Fruit fly (Drosophila melanogaster): Measurements from ENCODE around the gene CG32219.

Gene CG32219

DNA sequence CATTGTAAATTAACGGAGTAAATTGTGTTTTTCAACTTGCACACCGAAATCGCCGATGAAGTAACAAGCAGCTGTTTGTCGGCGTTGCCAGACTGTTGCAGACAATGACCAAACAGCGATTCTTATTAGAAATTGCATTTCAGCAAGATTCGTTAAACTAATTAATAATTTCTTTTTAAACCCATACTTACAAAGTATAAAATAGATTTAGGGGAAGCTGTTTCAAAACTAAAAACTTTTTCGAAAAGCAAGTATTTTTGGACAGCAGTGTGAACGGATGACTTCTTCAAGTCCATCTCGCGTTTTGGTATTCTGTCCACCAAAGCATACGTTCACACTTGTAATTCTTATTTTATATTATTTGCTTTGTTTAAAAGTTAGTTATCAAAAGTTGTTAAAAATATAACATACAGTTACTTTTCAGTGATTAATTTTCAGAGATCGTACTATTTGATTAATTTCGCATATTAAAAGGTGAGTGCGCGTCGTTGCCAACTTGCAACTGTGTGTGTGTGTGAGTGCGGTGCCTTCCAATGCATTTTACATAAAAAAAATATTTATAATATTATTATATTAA, 22.4 kb downstream of the CG32219 start, which contains the start of the genes CG8004 and RhoGDI:
CG8004 (minus strand) TSS at position 74 of the 577 bp plus-strand sequence.
RhoGDI (plus strand) TSS at position 309 of the 577 bp plus-strand sequence.
- TF ChIP-seq insv (optimal IDR thresholded peaks at IDR 0.05) (no peak), psq (optimal IDR thresholded peaks at IDR 0.05) (no peak), h (optimal IDR thresholded peaks at IDR 0.05) (no peak), ttk (optimal IDR thresholded peaks at IDR 0.05) (no peak), Sin3A (optimal IDR thresholded peaks at IDR 0.05) (no peak), Myc (optimal IDR thresholded peaks at IDR 0.05) (no peak)

DNA sequence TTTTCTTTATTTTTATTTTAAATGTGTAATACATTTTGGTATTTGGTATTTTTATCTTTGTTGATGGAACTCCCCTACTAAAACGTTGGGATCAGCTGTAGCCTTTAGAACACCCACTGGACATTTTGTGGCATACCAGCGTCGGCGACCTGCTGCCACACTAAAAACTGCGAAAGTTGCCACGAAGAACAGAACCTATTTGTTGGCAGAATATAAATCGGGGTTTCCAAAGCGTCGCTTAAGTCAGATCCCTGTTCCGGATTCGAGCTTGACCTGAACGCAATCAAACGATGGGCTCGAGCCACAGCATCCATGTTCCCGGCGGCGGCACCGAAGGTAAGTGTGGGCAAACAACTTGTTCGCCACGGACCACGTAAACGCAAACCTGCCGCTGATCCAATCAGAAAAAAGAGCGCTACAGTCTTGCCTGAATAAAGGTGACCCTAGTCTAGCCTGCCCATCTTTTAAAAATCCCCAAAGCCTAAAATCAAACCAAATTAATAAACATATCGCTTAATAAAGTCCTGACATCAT, 26.1 kb downstream of the CG32219 start, which contains the start of gene Grasp65:
Grasp65 (plus strand) TSS at position 173 of the 534 bp plus-strand sequence.
- TF ChIP-seq Sin3A (optimal IDR thresholded peaks at IDR 0.05) (no peak), h (optimal IDR thresholded peaks at IDR 0.05) (no peak), psq (optimal IDR thresholded peaks at IDR 0.05) (no peak), ttk (optimal IDR thresholded peaks at IDR 0.05) (no peak), Myc (optimal IDR thresholded peaks at IDR 0.05) (no peak)

DNA sequence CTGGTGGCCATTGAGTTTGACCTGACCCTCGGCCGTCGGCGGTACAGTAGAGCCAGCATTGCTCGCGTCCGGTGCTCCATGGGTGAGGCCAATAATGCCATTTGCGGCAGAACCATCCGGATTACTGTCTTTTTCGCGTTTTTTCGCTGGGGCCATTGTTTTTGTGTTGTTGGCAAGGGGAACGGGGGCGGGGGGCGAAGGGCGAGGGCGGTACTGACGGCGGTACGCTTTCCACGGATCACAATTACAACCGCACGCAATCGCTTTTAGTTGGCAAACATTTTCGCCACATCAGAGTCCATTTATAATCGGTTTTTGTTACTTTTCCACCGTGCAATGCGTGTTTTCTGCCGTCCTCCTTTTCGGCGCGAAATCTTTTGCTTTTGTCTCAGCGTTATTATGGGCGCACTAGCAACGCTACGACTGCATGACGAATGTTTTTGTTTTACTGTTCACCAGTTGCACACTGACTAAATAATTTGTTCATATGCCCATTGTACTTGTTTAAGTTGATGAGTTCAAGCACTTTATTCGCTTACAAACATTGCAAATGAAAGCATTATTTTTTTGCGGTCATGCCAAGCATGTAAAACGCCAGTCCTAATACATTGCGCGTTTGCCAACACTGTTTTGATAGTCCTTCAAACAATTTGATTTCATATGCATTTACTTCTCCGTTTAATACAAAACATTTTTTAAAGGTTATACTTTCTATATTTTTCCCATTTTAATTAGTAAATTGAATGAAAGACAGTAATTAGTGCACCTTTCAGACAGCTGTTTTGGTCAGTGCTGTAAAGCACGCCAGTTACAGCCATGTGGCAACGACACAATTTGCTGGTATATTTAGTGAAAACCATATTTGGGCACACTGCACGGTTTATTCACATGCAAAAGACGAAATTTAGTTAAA, 27.8 kb downstream of the CG32219 start, which contains the start of gene Pfdn6:
Pfdn6 (plus strand) TSS at position 839 of the 913 bp plus-strand sequence.
- no peak for TF ChIP-seq Sin3A (optimal IDR thresholded peaks at IDR 0.05)
- no peak for TF ChIP-seq h (optimal IDR thresholded peaks at IDR 0.05)
- no peak for TF ChIP-seq psq (optimal IDR thresholded peaks at IDR 0.05)
- TF ChIP-seq ttk (optimal IDR thresholded peaks at IDR 0.05), result no peak
- TF ChIP-seq insv (optimal IDR thresholded peaks at IDR 0.05), result no peak
- TF ChIP-seq Myc (optimal IDR thresholded peaks at IDR 0.05), result no peak

- TF ChIP-seq Myc (optimal IDR thresholded peaks at IDR 0.05) (no peak), insv (optimal IDR thresholded peaks at IDR 0.05) (no peak), h (optimal IDR thresholded peaks at IDR 0.05) (no peak), psq (optimal IDR thresholded peaks at IDR 0.05) (no peak), Sin3A (optimal IDR thresholded peaks at IDR 0.05) (no peak), ttk (optimal IDR thresholded peaks at IDR 0.05) (no peak)
These were observed 31.0 kb downstream of the CG32219 start for dm6 chr3L:19919981-19920380.

dm6 chr3L:19914833-19915232, 36.1 kb downstream of the CG32219 start, which contains the start of gene Rpn1:
Gene Rpn1 (plus strand): TSS chr3L:19915051.
- TF ChIP-seq Myc (optimal IDR thresholded peaks at IDR 0.05) (no peak), insv (optimal IDR thresholded peaks at IDR 0.05) (no peak), Sin3A (optimal IDR thresholded peaks at IDR 0.05) (no peak), psq (optimal IDR thresholded peaks at IDR 0.05) (no peak), ttk (optimal IDR thresholded peaks at IDR 0.05) (no peak), h (optimal IDR thresholded peaks at IDR 0.05) (no peak)

DNA sequence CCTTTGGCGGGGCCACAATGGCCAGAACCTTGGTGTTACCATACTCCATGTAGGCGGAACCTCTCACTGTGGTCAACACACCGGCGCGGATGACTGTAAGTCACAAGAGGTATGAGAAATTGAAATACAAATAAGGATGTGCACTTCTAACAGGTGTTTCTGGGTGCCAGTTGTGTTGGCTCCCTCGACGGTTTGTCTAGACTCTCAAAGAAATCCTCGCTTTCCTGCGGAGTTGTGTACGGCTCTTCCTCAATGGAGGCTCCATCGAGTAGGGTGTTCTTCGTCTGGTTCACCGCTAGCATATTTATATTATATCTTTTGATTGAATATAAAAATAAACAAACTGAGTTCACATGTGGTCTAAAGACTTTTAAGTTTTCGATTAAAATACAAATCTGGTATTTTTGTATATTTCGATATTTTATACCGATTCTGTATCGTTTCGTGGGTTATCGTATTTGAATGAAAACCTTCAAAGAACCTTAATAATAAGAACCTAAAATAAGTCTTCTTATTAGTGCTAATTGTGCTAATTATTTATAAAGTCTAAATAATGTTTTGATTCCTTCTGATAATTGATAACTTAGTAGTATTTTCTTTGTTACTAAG, 37.5 kb downstream of the CG32219 start, which contains the start of gene Mtr3:
Mtr3 (minus strand) TSS at position 388 of the 609 bp plus-strand sequence.
- TF ChIP-seq psq (optimal IDR thresholded peaks at IDR 0.05), result no peak
- no peak for TF ChIP-seq Sin3A (optimal IDR thresholded peaks at IDR 0.05)
- TF ChIP-seq insv (optimal IDR thresholded peaks at IDR 0.05), result no peak
- TF ChIP-seq Myc (optimal IDR thresholded peaks at IDR 0.05), result no peak
- TF ChIP-seq ttk (optimal IDR thresholded peaks at IDR 0.05), result no peak
- no peak for TF ChIP-seq h (optimal IDR thresholded peaks at IDR 0.05)

- TF ChIP-seq ttk (optimal IDR thresholded peaks at IDR 0.05), result no peak
- no peak for TF ChIP-seq Myc (optimal IDR thresholded peaks at IDR 0.05)
- no peak for TF ChIP-seq psq (optimal IDR thresholded peaks at IDR 0.05)
- no peak for TF ChIP-seq Sin3A (optimal IDR thresholded peaks at IDR 0.05)
- TF ChIP-seq h (optimal IDR thresholded peaks at IDR 0.05), result no peak
- TF ChIP-seq insv (optimal IDR thresholded peaks at IDR 0.05), result no peak
These were observed 40.9 kb downstream of the CG32219 start, which contains the start of the genes Mi-2 and Prp3 for dm6 chr3L:19910054-19910414. Gene Mi-2 (minus strand): TSS chr3L:19910215. Gene Prp3 (plus strand): TSS chr3L:19910300.

- TF ChIP-seq h (optimal IDR thresholded peaks at IDR 0.05) (no peak), insv (optimal IDR thresholded peaks at IDR 0.05) (no peak), Sin3A (optimal IDR thresholded peaks at IDR 0.05) (no peak), ttk (optimal IDR thresholded peaks at IDR 0.05) (no peak), psq (optimal IDR thresholded peaks at IDR 0.05) (peak; percentile 10), Myc (optimal IDR thresholded peaks at IDR 0.05) (no peak)
These were observed 41.5 kb downstream of the CG32219 start for dm6 chr3L:19909234-19910053.

DNA sequence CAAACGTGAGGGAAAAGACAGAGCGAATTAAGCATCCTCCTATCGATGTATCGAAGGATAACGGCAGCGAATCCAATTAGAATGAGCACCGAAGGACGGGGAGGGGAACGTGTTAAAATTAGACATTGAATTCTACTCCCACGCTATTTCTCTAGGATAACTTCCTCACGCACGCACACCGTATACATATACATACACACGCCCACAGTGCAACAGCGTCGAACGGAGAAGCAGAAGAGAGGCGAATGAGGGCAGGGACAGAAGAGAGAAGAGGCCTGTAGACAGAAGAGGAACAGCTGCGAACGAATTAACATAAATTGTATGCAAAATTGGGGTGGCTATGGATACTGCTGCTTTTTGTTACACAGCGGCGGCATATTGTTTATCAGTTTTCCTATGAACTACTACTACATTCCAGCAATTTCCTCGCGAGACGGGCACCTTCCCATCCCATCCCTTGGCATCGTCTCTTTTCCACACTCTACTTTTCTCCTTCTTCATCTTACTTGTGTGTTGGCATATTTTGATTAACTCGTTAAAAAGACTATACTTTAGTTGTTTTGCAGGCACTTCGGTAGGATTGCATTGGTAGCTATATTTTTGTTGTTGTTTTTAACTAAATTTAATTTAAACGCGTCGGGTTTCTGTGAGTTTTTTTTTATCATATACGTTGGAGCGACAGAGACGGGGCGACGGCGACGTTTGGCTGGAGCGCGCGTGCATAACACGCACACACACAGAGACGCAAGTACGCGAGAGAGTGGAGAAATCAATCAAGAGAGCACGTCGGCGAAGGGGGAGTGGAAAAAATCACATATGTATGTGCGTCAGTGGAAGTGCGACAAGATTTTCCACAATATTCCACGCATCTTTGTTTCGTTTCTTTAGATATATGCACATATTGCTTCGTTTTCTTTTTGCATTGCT, 42.5 kb downstream of the CG32219 start:
- TF ChIP-seq ttk (optimal IDR thresholded peaks at IDR 0.05) (no peak), psq (optimal IDR thresholded peaks at IDR 0.05) (no peak), Sin3A (optimal IDR thresholded peaks at IDR 0.05) (no peak), h (optimal IDR thresholded peaks at IDR 0.05) (no peak), Myc (optimal IDR thresholded peaks at IDR 0.05) (no peak), insv (optimal IDR thresholded peaks at IDR 0.05) (no peak)

DNA sequence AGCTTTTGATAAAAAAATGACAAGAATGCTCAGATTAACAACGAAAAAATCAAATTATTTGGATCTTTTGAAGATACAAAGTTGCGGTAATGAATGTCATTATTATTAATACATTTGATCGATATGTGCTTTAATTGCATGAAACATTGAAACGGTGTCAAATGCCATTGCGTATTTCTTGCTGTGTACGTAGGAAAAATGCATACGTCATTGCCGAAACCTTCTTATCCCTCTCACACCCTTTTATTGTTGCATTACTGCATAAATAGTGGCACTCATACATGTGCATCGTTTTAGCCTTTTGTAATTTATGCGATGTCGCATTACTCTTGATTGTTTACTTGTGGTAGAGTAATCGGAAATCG, 43.2 kb downstream of the CG32219 start:
- TF ChIP-seq Sin3A (optimal IDR thresholded peaks at IDR 0.05) (no peak), ttk (optimal IDR thresholded peaks at IDR 0.05) (no peak), insv (optimal IDR thresholded peaks at IDR 0.05) (no peak), Myc (optimal IDR thresholded peaks at IDR 0.05) (no peak), psq (optimal IDR thresholded peaks at IDR 0.05) (no peak), h (optimal IDR thresholded peaks at IDR 0.05) (no peak)

Data from Kc167 (cell line).